Worm (Caenorhabditis elegans) whole organism, young adult: Measurements from ENCODE around the gene C06H5.8.

Source experiments
- B0035.1 ChIP-seq: sonication (generic microtip); optimal IDR thresholded peaks from 2 replicates; lab custom pipeline; 2016; ENCODE audit warnings: missing genetic modification characterization, mild to moderate bottlenecking, missing compliant biosample characterization, missing genotype, missing genetic modification reagents
- B0336.3 ChIP-seq: fragments of 200-800 bp; sonication (Bioruptor generic); IDR thresholded peaks from 2 replicates; pipeline ENCODE4 v1.3.6; 2022; ENCODE audit warnings: missing genetic modification characterization, missing compliant biosample characterization
- D2030.7 ChIP-seq: fragments of 200-800 bp; sonication (Bioruptor generic); IDR thresholded peaks from 2 replicates; pipeline ENCODE4 v1.3.6; 2022; ENCODE audit warnings: missing genetic modification reagents, missing genetic modification characterization, missing compliant biosample characterization
- F10E7.11 ChIP-seq: sonication (generic microtip); optimal IDR thresholded peaks from 2 replicates; lab custom pipeline; 2017; ENCODE audit warnings: mild to moderate bottlenecking, missing genetic modification characterization, moderate library complexity, missing compliant biosample characterization
- F33H1.4 ChIP-seq: fragments of 200-800 bp; sonication (Bioruptor generic); IDR thresholded peaks from 2 replicates; pipeline ENCODE4 v1.3.6; 2022; ENCODE audit warnings: missing genetic modification reagents, missing genetic modification characterization, missing compliant biosample characterization
- F37B4.10 ChIP-seq: fragments of 200-800 bp; sonication (Bioruptor generic); IDR thresholded peaks from 2 replicates; pipeline ENCODE4 v1.3.6; 2022; ENCODE audit warnings: missing genetic modification characterization, missing compliant biosample characterization
- F55B11.4 ChIP-seq: sonication (generic microtip); optimal IDR thresholded peaks from 2 replicates; lab custom pipeline; 2016; ENCODE audit warnings: missing compliant biosample characterization, missing genetic modification characterization, borderline replicate concordance; ENCODE audit not compliant: insufficient read depth
- T07F8.4 ChIP-seq: sonication (generic microtip); optimal IDR thresholded peaks from 2 replicates; lab custom pipeline; 2016; ENCODE audit warnings: mild to moderate bottlenecking, missing genetic modification characterization, moderate library complexity, missing compliant biosample characterization
- T26A5.8 ChIP-seq: sonication (generic microtip); optimal IDR thresholded peaks from 2 replicates; lab custom pipeline; 2016; ENCODE audit warnings: missing genetic modification characterization, missing compliant biosample characterization
- Y53F4B.3 ChIP-seq: fragments of 200-800 bp; sonication (Bioruptor generic); IDR thresholded peaks from 2 replicates; pipeline ENCODE4 v1.3.6; 2022; ENCODE audit warnings: missing genetic modification reagents, missing genetic modification characterization, missing compliant biosample characterization
- Y67H2A.10 ChIP-seq: fragments of 200-800 bp; sonication (Bioruptor generic); conservative IDR thresholded peaks from 2 replicates; pipeline ENCODE4 v1.3.6; 2022; ENCODE audit warnings: missing genetic modification reagents, missing genetic modification characterization, missing compliant biosample characterization
- Y79H2A.3 ChIP-seq: fragments of 200-800 bp; sonication (Bioruptor generic); conservative IDR thresholded peaks from 2 replicates; pipeline ENCODE4 v1.3.6; 2022; ENCODE audit warnings: missing genetic modification reagents, missing genetic modification characterization, missing compliant biosample characterization
- Y95B8A.8 ChIP-seq: fragments of 200-800 bp; sonication (Bioruptor generic); IDR thresholded peaks from 2 replicates; pipeline ENCODE4 v1.3.6; 2022; ENCODE audit warnings: missing genetic modification reagents, missing genetic modification characterization, missing compliant biosample characterization
- aptf-2 ChIP-seq: fragments of 200-800 bp; sonication (Bioruptor generic); conservative IDR thresholded peaks from 2 replicates; pipeline ENCODE4 v1.3.6; 2022; ENCODE audit warnings: missing genetic modification reagents, missing genetic modification characterization, missing compliant biosample characterization
- atf-7 ChIP-seq: sonication (generic microtip); optimal IDR thresholded peaks from 2 replicates; lab custom pipeline; 2017; ENCODE audit warnings: mild to moderate bottlenecking, missing genetic modification characterization, missing compliant biosample characterization
- athp-1 ChIP-seq: sonication (generic microtip); optimal IDR thresholded peaks from 2 replicates; lab custom pipeline; 2017; ENCODE audit warnings: mild to moderate bottlenecking, missing genetic modification characterization, missing compliant biosample characterization
- attf-5 ChIP-seq: fragments of 200-800 bp; sonication (Bioruptor generic); optimal IDR thresholded peaks from 2 replicates; lab custom pipeline; 2018; ENCODE audit warnings: mild to moderate bottlenecking, missing genetic modification characterization, missing compliant biosample characterization
- attf-6 ChIP-seq: fragments of 200-800 bp; sonication (Bioruptor generic); IDR thresholded peaks from 2 replicates; pipeline ENCODE4 v1.3.6; 2022; ENCODE audit warnings: missing genetic modification reagents, missing genetic modification characterization, missing compliant biosample characterization
- bed-2 ChIP-seq: fragments of 200-800 bp; sonication (Bioruptor generic); IDR thresholded peaks from 2 replicates; pipeline ENCODE4 v1.3.6; 2022; ENCODE audit warnings: missing genetic modification reagents, missing genetic modification characterization, missing compliant biosample characterization
- cebp-1 ChIP-seq, 2 experiments: fragments of 200-800 bp in 1 of 2; sonication (Bioruptor generic) in 1 of 2; sonication (generic microtip) in 1 of 2; IDR thresholded peaks in 1 of 2; optimal IDR thresholded peaks in 1 of 2; 2 replicates each; pipeline versions ENCODE4 v1.3.6 to Lab custom; 2017 to 2022; ENCODE audit warnings: missing compliant biosample characterization in 2 of 2, missing genetic modification characterization in 2 of 2, mild to moderate bottlenecking in 1 of 2, missing genetic modification reagents in 1 of 2, moderate library complexity in 1 of 2
- ceh-100 ChIP-seq: fragments of 200-800 bp; sonication (Bioruptor generic); IDR thresholded peaks from 2 replicates; pipeline ENCODE4 v1.3.6; 2022; ENCODE audit warnings: missing genetic modification reagents, missing genetic modification characterization, missing compliant biosample characterization
- ceh-79 ChIP-seq: sonication (generic microtip); optimal IDR thresholded peaks from 2 replicates; lab custom pipeline; 2017; ENCODE audit warnings: mild to moderate bottlenecking, missing genetic modification characterization, missing compliant biosample characterization
- chd-7 ChIP-seq: sonication (generic microtip); optimal IDR thresholded peaks from 2 replicates; lab custom pipeline; 2016; ENCODE audit warnings: mild to moderate bottlenecking, missing genetic modification characterization, moderate library complexity, missing compliant biosample characterization
- die-1 ChIP-seq: sonication (generic microtip); optimal IDR thresholded peaks from 2 replicates; lab custom pipeline; 2016; ENCODE audit warnings: missing genotype, mild to moderate bottlenecking, missing genetic modification characterization, missing compliant biosample characterization
- efl-1 ChIP-seq: fragments of 150-350 bp; optimal IDR thresholded peaks from 2 replicates; lab custom pipeline; 2014; ENCODE audit warnings: missing biosample characterization, missing genetic modification reagents, missing genetic modification characterization
- ekl-4 ChIP-seq: fragments of 200-800 bp; sonication (Bioruptor generic); IDR thresholded peaks from 2 replicates; pipeline ENCODE4 v1.3.6; 2022; ENCODE audit warnings: missing genetic modification reagents, missing genetic modification characterization, missing compliant biosample characterization
- gei-17 ChIP-seq: fragments of 200-800 bp; sonication (Bioruptor generic); optimal IDR thresholded peaks from 2 replicates; lab custom pipeline; 2018; ENCODE audit warnings: mild to moderate bottlenecking, missing genetic modification characterization, missing compliant biosample characterization
- hrde-1 ChIP-seq: sonication (generic microtip); optimal IDR thresholded peaks from 2 replicates; lab custom pipeline; 2016; ENCODE audit warnings: missing genetic modification characterization, mild to moderate bottlenecking, missing compliant biosample characterization, moderate library complexity, missing genotype, missing genetic modification reagents, borderline replicate concordance
- hsf-1 ChIP-seq: fragments of 200-800 bp; sonication (Bioruptor generic); IDR thresholded peaks from 2 replicates; pipeline ENCODE4 v1.3.6; 2022; ENCODE audit warnings: missing genetic modification reagents, missing genetic modification characterization, missing compliant biosample characterization
- lag-1 ChIP-seq: fragments of 200-800 bp; sonication (Bioruptor generic); IDR thresholded peaks from 2 replicates; pipeline ENCODE4 v1.3.6; 2022; ENCODE audit warnings: missing genetic modification reagents, missing genetic modification characterization, missing compliant biosample characterization
- let-607 ChIP-seq, 2 experiments: fragments of 200-800 bp in 1 of 2; sonication (Bioruptor generic) in 1 of 2; sonication (generic microtip) in 1 of 2; optimal IDR thresholded peaks; 2 replicates each; lab custom pipeline; 2016 to 2018; ENCODE audit warnings: mild to moderate bottlenecking in 2 of 2, missing compliant biosample characterization in 2 of 2, missing genetic modification characterization in 2 of 2, moderate library complexity in 2 of 2, missing genotype in 1 of 2
- lin-35 ChIP-seq, 3 experiments: fragments of 150-350 bp in 2 of 3; sonication (generic microtip) in 1 of 3; optimal IDR thresholded peaks; 2 replicates each; lab custom pipeline; 2014 to 2018; ENCODE audit warnings: missing biosample characterization in 3 of 3, missing genetic modification characterization in 3 of 3, missing genetic modification reagents in 3 of 3
- lin-40 ChIP-seq: sonication (generic microtip); optimal IDR thresholded peaks from 2 replicates; lab custom pipeline; 2016; ENCODE audit warnings: missing genetic modification characterization, mild to moderate bottlenecking, missing compliant biosample characterization, missing genotype, missing genetic modification reagents
- lin-54 ChIP-seq: fragments of 200-800 bp; sonication (Bioruptor generic); optimal IDR thresholded peaks from 2 replicates; lab custom pipeline; 2018; ENCODE audit warnings: mild to moderate bottlenecking, missing genetic modification characterization, missing compliant biosample characterization
- madf-10 ChIP-seq: sonication (generic microtip); optimal IDR thresholded peaks from 2 replicates; lab custom pipeline; 2016; ENCODE audit warnings: mild to moderate bottlenecking, missing genetic modification characterization, missing compliant biosample characterization
- madf-3 ChIP-seq: fragments of 200-800 bp; sonication (Bioruptor generic); IDR thresholded peaks from 2 replicates; pipeline ENCODE4 v1.3.6; 2022; ENCODE audit warnings: missing genetic modification reagents, missing genetic modification characterization, missing compliant biosample characterization
- mel-28 ChIP-seq: sonication (generic microtip); optimal IDR thresholded peaks from 2 replicates; lab custom pipeline; 2016; ENCODE audit warnings: borderline replicate concordance, mild to moderate bottlenecking, missing genetic modification characterization, missing compliant biosample characterization
- mxl-1 ChIP-seq: sonication (generic microtip); optimal IDR thresholded peaks from 2 replicates; lab custom pipeline; 2016; ENCODE audit warnings: missing genetic modification characterization, missing compliant biosample characterization
- nhr-179 ChIP-seq: sonication (generic microtip); optimal IDR thresholded peaks from 2 replicates; lab custom pipeline; 2016; ENCODE audit warnings: mild to moderate bottlenecking, missing genetic modification characterization, missing compliant biosample characterization
- pbrm-1 ChIP-seq: fragments of 200-800 bp; sonication (Bioruptor generic); IDR thresholded peaks from 2 replicates; pipeline ENCODE4 v1.3.6; 2022; ENCODE audit warnings: missing genetic modification reagents, missing genetic modification characterization, missing compliant biosample characterization
- rcor-1 ChIP-seq: fragments of 200-800 bp; sonication (Bioruptor generic); IDR thresholded peaks from 2 replicates; pipeline ENCODE4 v1.3.6; 2022; ENCODE audit warnings: missing genetic modification reagents, missing genetic modification characterization, missing compliant biosample characterization
- rpc-1 ChIP-seq, 2 experiments: fragments of 150-350 bp in 1 of 2; sonication (generic microtip) in 1 of 2; optimal IDR thresholded peaks; 2 replicates each; lab custom pipeline; 2014 to 2018; ENCODE audit warnings: missing biosample characterization in 1 of 2, missing genetic modification characterization in 1 of 2, missing genetic modification reagents in 1 of 2, missing genotype in 1 of 2
- snpc-1.1 ChIP-seq: sonication (generic microtip); optimal IDR thresholded peaks from 2 replicates; lab custom pipeline; 2017; ENCODE audit warnings: missing genetic modification characterization, mild to moderate bottlenecking, missing compliant biosample characterization, antibody characterized with exemption, moderate library complexity, missing genotype, missing genetic modification reagents; ENCODE audit not compliant: insufficient read depth
- unc-62 ChIP-seq: fragments of 150-350 bp; optimal IDR thresholded peaks from 2 replicates; lab custom pipeline; 2014; ENCODE audit warnings: missing biosample characterization, missing genetic modification reagents, missing genetic modification characterization
- zfh-2 ChIP-seq: fragments of 200-800 bp; sonication (Bioruptor generic); conservative IDR thresholded peaks from 2 replicates; pipeline ENCODE4 v1.3.6; 2022; ENCODE audit warnings: missing genetic modification reagents, missing genetic modification characterization, missing compliant biosample characterization
- zim-3 ChIP-seq: sonication (generic microtip); optimal IDR thresholded peaks from 2 replicates; lab custom pipeline; 2017; ENCODE audit warnings: mild to moderate bottlenecking, missing genetic modification characterization, moderate library complexity, missing compliant biosample characterization
- ztf-25 ChIP-seq: fragments of 200-800 bp; sonication (Bioruptor generic); IDR thresholded peaks from 2 replicates; pipeline ENCODE4 v1.3.6; 2022; ENCODE audit warnings: missing genetic modification reagents, missing genetic modification characterization, missing compliant biosample characterization
- ztf-3 ChIP-seq: fragments of 200-800 bp; sonication (Bioruptor generic); optimal IDR thresholded peaks from 2 replicates; lab custom pipeline; 2018; ENCODE audit warnings: mild to moderate bottlenecking, missing genetic modification characterization, missing compliant biosample characterization

Gene C06H5.8

DNA sequence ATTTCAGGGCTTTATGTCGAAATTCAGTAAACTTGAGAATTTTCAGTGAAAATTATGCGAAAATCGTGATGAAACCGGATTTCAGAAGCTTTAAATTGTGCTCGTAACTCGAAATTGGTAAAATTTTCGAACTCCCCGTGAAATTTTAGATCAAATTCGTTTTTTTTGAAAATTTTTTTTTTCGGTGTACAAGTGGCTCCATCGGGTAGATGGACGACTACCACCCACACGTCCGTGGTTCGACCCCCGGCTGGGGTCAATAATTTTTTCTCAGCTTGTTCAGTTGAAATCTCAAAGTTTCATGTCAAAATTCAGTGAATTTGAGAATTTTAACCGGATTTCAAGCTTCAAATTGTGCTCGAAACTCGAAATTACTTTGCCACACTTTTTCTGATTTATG lies 17.0 kb downstream of the C06H5.8 start (continued):
- TF ChIP-seq atf-7 (tag; lab: Kevin White, UChicago) (no peak), Y95B8A.8 (GFP tag; lab: Robert Waterston, UW) (no peak), snpc-1.1 (tag; lab: Kevin White, UChicago) (no peak), F55B11.4 (no peak), let-607 (tag; optimal IDR thresholded peaks at IDR 0.05; lab: Kevin White, UChicago) (no peak), lin-54 (GFP tag; lab: Kevin White, UChicago) (no peak), zfh-2 (GFP tag; lab: Robert Waterston, UW) (no peak), efl-1 (GFP tag; lab: Kevin White, UChicago) (no peak), lag-1 (GFP tag; lab: Robert Waterston, UW) (no peak), Y53F4B.3 (GFP tag; lab: Robert Waterston, UW) (no peak), D2030.7 (GFP tag; lab: Robert Waterston, UW) (no peak), attf-5 (GFP tag; lab: Kevin White, UChicago) (peak; percentile 3), mxl-1 (tag; lab: Kevin White, UChicago) (no peak), F37B4.10 (no peak), attf-6 (GFP tag; lab: Robert Waterston, UW) (no peak), Y79H2A.3 (GFP tag; lab: Robert Waterston, UW) (no peak), athp-1 (tag; lab: Kevin White, UChicago) (no peak), ztf-25 (no peak), aptf-2 (GFP tag; lab: Robert Waterston, UW) (no peak), cebp-1 (GFP tag; IDR thresholded peaks at IDR 0.05; lab: Robert Waterston, UW) (no peak), cebp-1 (tag; optimal IDR thresholded peaks at IDR 0.05; lab: Kevin White, UChicago) (no peak), ztf-3 (no peak), zim-3 (tag; lab: Kevin White, UChicago) (no peak), die-1 (tag; lab: Kevin White, UChicago) (no peak), B0336.3 (GFP tag; lab: Robert Waterston, UW) (peak; percentile 21; the same call in 1 of the 2 replicates), madf-3 (GFP tag; lab: Robert Waterston, UW) (0 out of 2 replicates have a peak, but pooled peaks have one; percentile 37), T07F8.4 (tag; lab: Kevin White, UChicago) (no peak), chd-7 (tag; lab: Kevin White, UChicago) (no peak), Y67H2A.10 (GFP tag; lab: Robert Waterston, UW) (no peak), nhr-179 (tag; lab: Kevin White, UChicago) (no peak), madf-10 (tag; lab: Kevin White, UChicago) (no peak), hsf-1 (GFP tag; lab: Robert Waterston, UW) (no peak), ekl-4 (0 out of 2 replicates have a peak, but pooled peaks have one; percentile 14), T26A5.8 (tag; lab: Kevin White, UChicago) (no peak), F10E7.11 (no peak), lin-40 (tag; lab: Kevin White, UChicago) (no peak), B0035.1 (tag; lab: Kevin White, UChicago) (no peak), hrde-1 (tag; lab: Kevin White, UChicago) (no peak), bed-2 (GFP tag; lab: Robert Waterston, UW) (no peak), ceh-100 (GFP tag; lab: Robert Waterston, UW) (no peak), lin-35 (GFP tag; optimal IDR thresholded peaks at IDR 0.05; lab: Kevin White, UChicago) (no peak), mel-28 (tag; lab: Kevin White, UChicago) (no peak), rpc-1 (optimal IDR thresholded peaks at IDR 0.05; lab: Kevin White, UChicago) (no peak), rpc-1 (tag; optimal IDR thresholded peaks at IDR 0.05; lab: Kevin White, UChicago) (peak; percentile 39), ceh-79 (no peak), unc-62 (GFP tag; lab: Kevin White, UChicago) (no peak), gei-17 (no peak), F33H1.4 (GFP tag; lab: Robert Waterston, UW) (no peak), rcor-1 (no peak), pbrm-1 (GFP tag; lab: Robert Waterston, UW) (peak; percentile 17; the same call in 1 of the 2 replicates)
